Worm (Caenorhabditis elegans) whole organism, L4 larva: ENCODE results near the gene srh-55.

Source experiments
- F26F4.8 ChIP-seq: fragments of 200-800 bp; sonication (Bioruptor generic); conservative IDR thresholded peaks from 2 replicates; pipeline ENCODE4 v1.3.6; 2022; ENCODE audit warnings: missing genetic modification characterization, missing compliant biosample characterization
- T20F7.1 ChIP-seq: fragments of 200-800 bp; sonication (Bioruptor generic); optimal IDR thresholded peaks from 2 replicates; lab custom pipeline; 2018; ENCODE audit warnings: mild to moderate bottlenecking, missing genetic modification characterization, missing compliant biosample characterization
- T26A8.4 ChIP-seq: fragments of 200-800 bp; sonication (Bioruptor generic); IDR thresholded peaks from 2 replicates; pipeline ENCODE4 v1.3.6; 2022; ENCODE audit warnings: missing genetic modification characterization, missing compliant biosample characterization
- Y105C5A.15 ChIP-seq: fragments of 200-800 bp; sonication (Bioruptor generic); IDR thresholded peaks from 2 replicates; pipeline ENCODE4 v1.3.6; 2022; ENCODE audit warnings: missing genetic modification characterization, missing compliant biosample characterization
- Y48G9A.11 ChIP-seq: fragments of 200-800 bp; sonication (Bioruptor generic); IDR thresholded peaks from 2 replicates; pipeline ENCODE4 v1.3.6; 2022; ENCODE audit warnings: missing genetic modification reagents, missing genetic modification characterization, missing compliant biosample characterization
- ZK546.5 ChIP-seq, 2 experiments: sonication (generic microtip); optimal IDR thresholded peaks; 2 replicates each; lab custom pipeline; 2017; ENCODE audit warnings: missing biosample characterization in 2 of 2, missing genetic modification characterization in 2 of 2
- aly-2 ChIP-seq: sonication (generic microtip); optimal IDR thresholded peaks from 2 replicates; lab custom pipeline; 2018; ENCODE audit warnings: missing biosample characterization, missing genetic modification characterization
- ama-1 ChIP-seq: fragments of 150-350 bp; optimal IDR thresholded peaks from 2 replicates; lab custom pipeline; 2014; ENCODE audit warnings: inconsistent platforms, mixed read lengths
- arid-1 ChIP-seq: fragments of 200-800 bp; sonication (Bioruptor generic); conservative IDR thresholded peaks from 2 replicates; pipeline ENCODE4 v1.3.6; 2022; ENCODE audit warnings: missing genetic modification reagents, missing genetic modification characterization, missing compliant biosample characterization
- ceh-28 ChIP-seq: fragments of 150-350 bp; optimal IDR thresholded peaks from 2 replicates; lab custom pipeline; 2014; ENCODE audit warnings: missing biosample characterization, missing genetic modification reagents, missing genetic modification characterization
- ceh-44 ChIP-seq: fragments of 200-800 bp; sonication (Bioruptor generic); IDR thresholded peaks from 2 replicates; pipeline ENCODE4 v1.3.6; 2022; ENCODE audit warnings: missing genetic modification reagents, missing genetic modification characterization, missing compliant biosample characterization
- ceh-62 ChIP-seq: sonication (generic microtip); optimal IDR thresholded peaks from 2 replicates; lab custom pipeline; 2017; ENCODE audit warnings: missing biosample characterization, missing genetic modification characterization
- cey-2 ChIP-seq: sonication (generic microtip); optimal IDR thresholded peaks from 3 replicates; lab custom pipeline; 2017; ENCODE audit warnings: missing genetic modification characterization, mild to moderate bottlenecking, missing compliant biosample characterization, antibody characterized with exemption, borderline replicate concordance; ENCODE audit not compliant: insufficient read depth
- ctbp-1 ChIP-seq: fragments of 200-800 bp; sonication (Bioruptor generic); IDR thresholded peaks from 2 replicates; pipeline ENCODE4 v1.3.6; 2022; ENCODE audit warnings: missing genetic modification reagents, missing genetic modification characterization, missing compliant biosample characterization
- daf-12 ChIP-seq: fragments of 150-350 bp; optimal IDR thresholded peaks from 2 replicates; lab custom pipeline; 2014; ENCODE audit warnings: missing biosample characterization, missing genetic modification reagents, missing genetic modification characterization
- dmd-9 ChIP-seq: fragments of 200-800 bp; sonication (Bioruptor generic); IDR thresholded peaks from 2 replicates; pipeline ENCODE4 v1.3.6; 2022; ENCODE audit warnings: missing genetic modification reagents, missing genetic modification characterization, missing compliant biosample characterization
- fkh-10 ChIP-seq: fragments of 150-350 bp; optimal IDR thresholded peaks from 2 replicates; lab custom pipeline; 2014; ENCODE audit warnings: missing biosample characterization, missing genetic modification reagents, missing genetic modification characterization
- gei-8 ChIP-seq: fragments of 200-800 bp; sonication (Bioruptor generic); optimal IDR thresholded peaks from 2 replicates; lab custom pipeline; 2018; ENCODE audit warnings: mild to moderate bottlenecking, missing genetic modification characterization, missing compliant biosample characterization
- hmg-1.1 ChIP-seq: fragments of 200-800 bp; sonication (Bioruptor generic); IDR thresholded peaks from 2 replicates; pipeline ENCODE4 v1.3.6; 2022; ENCODE audit warnings: missing genetic modification reagents, missing genetic modification characterization, missing compliant biosample characterization
- jun-1 ChIP-seq: fragments of 150-350 bp; optimal IDR thresholded peaks from 2 replicates; lab custom pipeline; 2014; ENCODE audit warnings: missing biosample characterization, missing genetic modification reagents, missing genetic modification characterization
- lim-7 ChIP-seq: fragments of 200-800 bp; sonication (Bioruptor generic); IDR thresholded peaks from 2 replicates; pipeline ENCODE4 v1.3.6; 2022; ENCODE audit warnings: missing genetic modification characterization, missing compliant biosample characterization
- lin-1 ChIP-seq: fragments of 200-800 bp; sonication (Bioruptor generic); IDR thresholded peaks from 2 replicates; pipeline ENCODE4 v1.3.6; 2022; ENCODE audit warnings: missing genetic modification reagents, missing genetic modification characterization, missing compliant biosample characterization
- lin-15B ChIP-seq: fragments of 150-350 bp; sonication (generic microtip); optimal IDR thresholded peaks from 3 replicates; lab custom pipeline; 2014; ENCODE audit warnings: missing biosample characterization, missing genetic modification characterization
- lin-38 ChIP-seq: fragments of 200-800 bp; sonication (Bioruptor generic); IDR thresholded peaks from 2 replicates; pipeline ENCODE4 v1.3.6; 2022; ENCODE audit warnings: missing genetic modification reagents, missing genetic modification characterization, missing compliant biosample characterization
- lin-39 ChIP-seq: fragments of 150-350 bp; optimal IDR thresholded peaks from 2 replicates; lab custom pipeline; 2014; ENCODE audit warnings: missing biosample characterization, missing genetic modification reagents, missing genetic modification characterization
- lir-3 ChIP-seq: sonication (generic microtip); optimal IDR thresholded peaks from 2 replicates; lab custom pipeline; 2016; ENCODE audit warnings: mild to moderate bottlenecking, missing genetic modification characterization, missing compliant biosample characterization
- mxl-3 ChIP-seq: fragments of 200-800 bp; sonication (Bioruptor generic); optimal IDR thresholded peaks from 2 replicates; lab custom pipeline; 2018; ENCODE audit warnings: mild to moderate bottlenecking, missing genetic modification characterization, missing compliant biosample characterization
- nhr-111 ChIP-seq: fragments of 200-800 bp; sonication (Bioruptor generic); optimal IDR thresholded peaks from 2 replicates; lab custom pipeline; 2018; ENCODE audit warnings: mild to moderate bottlenecking, missing genetic modification characterization, missing compliant biosample characterization
- nhr-237 ChIP-seq: sonication (generic microtip); optimal IDR thresholded peaks from 2 replicates; lab custom pipeline; 2017; ENCODE audit warnings: missing biosample characterization, missing genetic modification characterization
- nhr-25 ChIP-seq: sonication (generic microtip); optimal IDR thresholded peaks from 2 replicates; lab custom pipeline; 2017; ENCODE audit warnings: missing genetic modification characterization, mild to moderate bottlenecking, missing compliant biosample characterization, antibody characterized with exemption, moderate library complexity, borderline replicate concordance; ENCODE audit not compliant: insufficient read depth
- nhr-28 ChIP-seq: fragments of 150-350 bp; optimal IDR thresholded peaks from 2 replicates; lab custom pipeline; 2014; ENCODE audit warnings: missing biosample characterization, missing genetic modification characterization
- nhr-41 ChIP-seq: fragments of 200-800 bp; sonication (Bioruptor generic); IDR thresholded peaks from 2 replicates; pipeline ENCODE4 v1.3.6; 2022; ENCODE audit warnings: missing genetic modification reagents, missing genetic modification characterization, missing compliant biosample characterization
- nhr-76 ChIP-seq: fragments of 150-350 bp; optimal IDR thresholded peaks from 2 replicates; lab custom pipeline; 2014; ENCODE audit warnings: missing biosample characterization, missing genetic modification characterization
- nhr-77 ChIP-seq: fragments of 150-350 bp; optimal IDR thresholded peaks from 2 replicates; lab custom pipeline; 2014; ENCODE audit warnings: missing biosample characterization, missing genetic modification characterization
- rbr-2 ChIP-seq: sonication (generic microtip); optimal IDR thresholded peaks from 2 replicates; lab custom pipeline; 2016; ENCODE audit warnings: missing genotype, missing genetic modification characterization, missing compliant biosample characterization
- saeg-2 ChIP-seq: fragments of 200-800 bp; sonication (Bioruptor generic); IDR thresholded peaks from 2 replicates; pipeline ENCODE4 v1.3.6; 2022; ENCODE audit warnings: missing genetic modification reagents, missing genetic modification characterization, missing compliant biosample characterization
- sdz-12 ChIP-seq: fragments of 200-800 bp; sonication (Bioruptor generic); optimal IDR thresholded peaks from 2 replicates; lab custom pipeline; 2018; ENCODE audit warnings: mild to moderate bottlenecking, missing genetic modification characterization, missing compliant biosample characterization
- skn-1 ChIP-seq: fragments of 150-350 bp; optimal IDR thresholded peaks from 2 replicates; lab custom pipeline; 2014; ENCODE audit warnings: missing biosample characterization, missing genetic modification characterization
- snpc-1.2 ChIP-seq: fragments of 200-800 bp; sonication (Bioruptor generic); IDR thresholded peaks from 2 replicates; pipeline ENCODE4 v1.3.6; 2022; ENCODE audit warnings: missing genetic modification reagents, missing genetic modification characterization, missing compliant biosample characterization
- spr-3 ChIP-seq: fragments of 200-800 bp; sonication (Bioruptor generic); optimal IDR thresholded peaks from 2 replicates; lab custom pipeline; 2018; ENCODE audit warnings: mild to moderate bottlenecking, missing genetic modification characterization, missing compliant biosample characterization
- tag-97 ChIP-seq: fragments of 200-800 bp; sonication (Bioruptor generic); IDR thresholded peaks from 2 replicates; pipeline ENCODE4 v1.3.6; 2022; ENCODE audit warnings: missing genetic modification characterization, missing compliant biosample characterization
- tra-1 ChIP-seq: fragments of 200-800 bp; sonication (Bioruptor generic); IDR thresholded peaks from 2 replicates; pipeline ENCODE4 v1.3.6; 2022; ENCODE audit warnings: missing genetic modification reagents, missing genetic modification characterization, missing compliant biosample characterization
- unc-39 ChIP-seq: sonication (generic microtip); optimal IDR thresholded peaks from 2 replicates; lab custom pipeline; 2017; ENCODE audit warnings: missing biosample characterization, missing genetic modification characterization
- unc-62 ChIP-seq, 3 experiments: fragments of 150-350 bp in 1 of 3; sonication (generic microtip); optimal IDR thresholded peaks in 2 of 3; peaks in 1 of 3; 1 replicate in 1 of 3; 2 replicates in 2 of 3; lab custom pipeline; 2014 to 2017; ENCODE audit warnings: missing biosample characterization in 3 of 3, missing genetic modification characterization in 3 of 3, missing genetic modification reagents in 3 of 3, missing genotype in 1 of 3
- vab-7 ChIP-seq: fragments of 200-800 bp; sonication (Bioruptor generic); IDR thresholded peaks from 2 replicates; pipeline ENCODE4 v1.3.6; 2022; ENCODE audit warnings: missing genetic modification reagents, missing genetic modification characterization, missing compliant biosample characterization
- zfp-2 ChIP-seq: sonication (generic microtip); optimal IDR thresholded peaks from 2 replicates; lab custom pipeline; 2016; ENCODE audit warnings: mild to moderate bottlenecking, missing genetic modification characterization, missing compliant biosample characterization
- zip-11 ChIP-seq: fragments of 200-800 bp; sonication (Bioruptor generic); IDR thresholded peaks from 2 replicates; pipeline ENCODE4 v1.3.6; 2022; ENCODE audit warnings: missing genetic modification characterization, missing compliant biosample characterization

The srh-55 gene

ce11 chrV:15184097-15185040 lies 31.0 kb downstream of the srh-55 start, which contains the start of gene Y75B12B.1 (continued):
- no peak for TF ChIP-seq nhr-237 (tag; lab: Kevin White, UChicago)
- TF ChIP-seq unc-62 (GFP tag; optimal IDR thresholded peaks at IDR 0.05 in 1 of 2; lab: Kevin White, UChicago), result no peak
- no peak for TF ChIP-seq unc-62 (tag; optimal IDR thresholded peaks at IDR 0.05; lab: Kevin White, UChicago)
- TF ChIP-seq nhr-41 (GFP tag; lab: Robert Waterston, UW), result no peak
- TF ChIP-seq rbr-2, result no peak
- TF ChIP-seq skn-1 (tag; lab: Kevin White, UChicago), result no peak
- no peak for TF ChIP-seq ama-1 (lab: Kevin White, UChicago)
- no peak for TF ChIP-seq ctbp-1
- no peak for TF ChIP-seq ZK546.5 (tag; optimal IDR thresholded peaks at IDR 0.05; lab: Kevin White, UChicago)
- no peak for TF ChIP-seq T26A8.4 (GFP tag; lab: Robert Waterston, UW)
- no peak for TF ChIP-seq lir-3 (tag; lab: Kevin White, UChicago)
- 0 out of 2 replicates have a peak, but pooled peaks have one; percentile 4 for TF ChIP-seq arid-1
- TF ChIP-seq jun-1, result no peak
- TF ChIP-seq snpc-1.2 (GFP tag; lab: Robert Waterston, UW), result 0 out of 2 replicates have a peak, but pooled peaks have one; percentile 39
- TF ChIP-seq Y105C5A.15 (GFP tag; lab: Robert Waterston, UW), result no peak
- TF ChIP-seq dmd-9 (GFP tag; lab: Robert Waterston, UW), result no peak
- peak; percentile 74 for TF ChIP-seq lin-38 (GFP tag; lab: Robert Waterston, UW)
- TF ChIP-seq F26F4.8 (GFP tag; lab: Robert Waterston, UW), result no peak
- no peak for TF ChIP-seq ceh-28
- no peak for TF ChIP-seq nhr-25 (tag; lab: Kevin White, UChicago)
- no peak for TF ChIP-seq gei-8
- TF ChIP-seq nhr-77 (tag; lab: Kevin White, UChicago), result no peak
- TF ChIP-seq tag-97, result no peak
- TF ChIP-seq tra-1, result no peak
- no peak for TF ChIP-seq ceh-62 (tag; lab: Kevin White, UChicago)
- no peak for TF ChIP-seq spr-3 (GFP tag; lab: Kevin White, UChicago)
- peak; percentile 21; the same call in 1 of the 2 replicates for TF ChIP-seq Y48G9A.11 (GFP tag; lab: Robert Waterston, UW)

DNA sequence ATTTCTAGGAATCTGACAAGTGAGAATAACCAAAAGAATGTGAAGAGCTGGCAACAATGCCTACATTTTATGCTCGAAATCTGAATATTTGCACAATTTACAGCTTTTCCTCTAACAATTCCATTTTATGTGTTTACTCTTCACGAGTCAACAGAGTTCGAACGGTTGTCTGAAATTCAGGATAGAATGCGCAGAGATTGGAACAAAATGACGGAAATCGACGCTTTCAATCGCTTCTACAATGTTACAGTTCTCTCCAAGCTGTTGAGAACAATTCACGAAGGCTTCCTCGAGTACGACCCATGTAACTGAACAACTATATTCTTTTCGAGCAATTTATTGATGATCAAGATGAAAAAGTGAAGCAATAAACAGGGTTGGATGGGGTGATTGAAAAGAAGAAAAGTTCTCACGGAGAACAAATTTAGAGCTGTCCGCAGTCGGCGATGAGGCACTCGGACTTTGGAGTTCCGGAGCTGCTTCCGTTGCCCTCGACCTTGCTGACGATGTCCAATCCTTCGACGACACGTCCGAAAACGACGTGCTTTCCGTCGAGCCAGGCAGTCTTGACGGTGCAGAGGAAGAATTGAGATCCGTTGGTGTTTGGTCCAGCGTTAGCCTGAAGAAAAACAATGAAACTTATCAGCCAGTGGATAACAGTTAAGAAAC lies 33.0 kb downstream of the srh-55 start, which contains the start of gene Y75B12B.3:
Gene Y75B12B.3, minus strand, starts transcription at position 21 of the 669 bp plus-strand sequence.
- TF ChIP-seq mxl-3 (GFP tag; lab: Kevin White, UChicago), result no peak
- TF ChIP-seq spr-3 (GFP tag; lab: Kevin White, UChicago), result no peak
- TF ChIP-seq saeg-2 (GFP tag; lab: Robert Waterston, UW), result no peak
- TF ChIP-seq nhr-28 (tag; lab: Kevin White, UChicago), result no peak
- no peak for TF ChIP-seq zip-11 (GFP tag; lab: Robert Waterston, UW)
- TF ChIP-seq lin-39 (tag; lab: Kevin White, UChicago), result no peak
- peak; percentile 33; the same call in 1 of the 2 replicates for TF ChIP-seq vab-7 (GFP tag; lab: Robert Waterston, UW)
- TF ChIP-seq fkh-10, result no peak
- TF ChIP-seq zfp-2, result no peak
- no peak for TF ChIP-seq unc-62 (GFP tag; optimal IDR thresholded peaks at IDR 0.05 in 1 of 2; lab: Kevin White, UChicago)
- TF ChIP-seq unc-62 (tag; optimal IDR thresholded peaks at IDR 0.05; lab: Kevin White, UChicago), result no peak
- TF ChIP-seq nhr-76 (tag; lab: Kevin White, UChicago), result no peak
- TF ChIP-seq T20F7.1 (GFP tag; lab: Kevin White, UChicago), result no peak
- TF ChIP-seq lin-1 (GFP tag; lab: Robert Waterston, UW), result no peak
- 0 out of 2 replicates have a peak, but pooled peaks have one; percentile 48 for TF ChIP-seq lim-7 (GFP tag; lab: Robert Waterston, UW)
- TF ChIP-seq unc-39 (tag; lab: Kevin White, UChicago), result no peak
- peak; percentile 43 for TF ChIP-seq aly-2 (tag; lab: Kevin White, UChicago)
- TF ChIP-seq hmg-1.1 (GFP tag; lab: Robert Waterston, UW), result no peak
- TF ChIP-seq sdz-12 (GFP tag; lab: Kevin White, UChicago), result peak; percentile 13
- TF ChIP-seq tag-97, result no peak
- TF ChIP-seq daf-12 (tag; lab: Kevin White, UChicago), result no peak
- no peak for TF ChIP-seq skn-1 (tag; lab: Kevin White, UChicago)
- no peak for TF ChIP-seq nhr-111 (GFP tag; lab: Kevin White, UChicago)
- peak; percentile 70; the same call in 1 of the 2 replicates for TF ChIP-seq snpc-1.2 (GFP tag; lab: Robert Waterston, UW)
- no peak for TF ChIP-seq cey-2 (tag; lab: Kevin White, UChicago)
- no peak for TF ChIP-seq lin-15B
- no peak for TF ChIP-seq ceh-44 (GFP tag; lab: Robert Waterston, UW)
